Fruit fly (Drosophila melanogaster) whole organism, embryonic: ENCODE measurements around the gene CG42271.

ENCODE experiments used
- ATbp ChIP-seq: fragments of 200-800 bp; sonication (Bioruptor generic); optimal IDR thresholded peaks from 2 replicates; lab custom pipeline; 2017; ENCODE audit warnings: missing biosample characterization, mild to moderate bottlenecking, missing genetic modification characterization, missing genetic modification reagents
- B-H2 ChIP-seq: fragments of 200-800 bp; sonication (Bioruptor generic); optimal IDR thresholded peaks from 2 replicates; lab custom pipeline; 2018; ENCODE audit warnings: missing biosample characterization, mild to moderate bottlenecking, missing genetic modification characterization
- CG10267 ChIP-seq: fragments of 200-800 bp; sonication (Bioruptor generic); optimal IDR thresholded peaks from 2 replicates; lab custom pipeline; 2018; ENCODE audit warnings: missing biosample characterization, mild to moderate bottlenecking, missing genetic modification characterization, moderate library complexity
- CG13424 ChIP-seq: fragments of 200-800 bp; sonication (Bioruptor generic); optimal IDR thresholded peaks from 2 replicates; lab custom pipeline; 2019; ENCODE audit warnings: missing biosample characterization, mild to moderate bottlenecking, missing genetic modification characterization, moderate library complexity
- CG13894 ChIP-seq: fragments of 200-800 bp; sonication (Bioruptor generic); optimal IDR thresholded peaks from 3 replicates; lab custom pipeline; 2018; ENCODE audit warnings: missing biosample characterization, mild to moderate bottlenecking, missing genetic modification characterization, moderate library complexity
- CG14710 ChIP-seq: fragments of 200-800 bp; sonication (Bioruptor generic); optimal IDR thresholded peaks from 3 replicates; lab custom pipeline; 2019; ENCODE audit warnings: missing biosample characterization, mild to moderate bottlenecking, missing genetic modification characterization, moderate library complexity
- CG2875 ChIP-seq: fragments of 200-800 bp; sonication (Bioruptor generic); optimal IDR thresholded peaks from 2 replicates; lab custom pipeline; 2017; ENCODE audit warnings: missing biosample characterization, mild to moderate bottlenecking, missing genetic modification characterization, missing genetic modification reagents
- CG30403 ChIP-seq: fragments of 200-800 bp; sonication (Bioruptor generic); optimal IDR thresholded peaks from 3 replicates; lab custom pipeline; 2016; ENCODE audit warnings: missing biosample characterization, missing genetic modification characterization
- CG42726 ChIP-seq: fragments of 200-800 bp; sonication (Bioruptor generic); IDR thresholded peaks from 2 replicates; pipeline ENCODE4 v1.3.6; 2022; ENCODE audit warnings: missing biosample characterization, missing genetic modification characterization; ENCODE audit not compliant: partially characterized antibody
- CG4617 ChIP-seq: fragments of 200-800 bp; sonication (Bioruptor generic); optimal IDR thresholded peaks from 3 replicates; lab custom pipeline; 2016; ENCODE audit warnings: missing biosample characterization, missing genetic modification characterization, borderline replicate concordance
- CG5180 ChIP-seq: fragments of 200-800 bp; sonication (Bioruptor generic); optimal IDR thresholded peaks from 3 replicates; lab custom pipeline; 2017; ENCODE audit warnings: missing biosample characterization, missing genetic modification characterization, mild to moderate bottlenecking, moderate library complexity, missing genetic modification reagents
- CG7963 ChIP-seq: fragments of 200-800 bp; sonication (Bioruptor generic); IDR thresholded peaks from 3 replicates; pipeline ENCODE4 v1.3.6; 2022; ENCODE audit warnings: missing biosample characterization, missing genetic modification characterization; ENCODE audit not compliant: partially characterized antibody
- CG9215 ChIP-seq: fragments of 200-800 bp; sonication (Bioruptor generic); IDR thresholded peaks from 2 replicates; pipeline ENCODE4 v1.3.6; 2022; ENCODE audit warnings: missing biosample characterization, missing genetic modification characterization
- CHES-1-like ChIP-seq: fragments of 200-800 bp; sonication (Bioruptor generic); optimal IDR thresholded peaks from 2 replicates; lab custom pipeline; 2016; ENCODE audit warnings: missing biosample characterization, missing genetic modification characterization
- D19B ChIP-seq: fragments of 200-800 bp; sonication (Bioruptor generic); optimal IDR thresholded peaks from 2 replicates; lab custom pipeline; 2017; ENCODE audit warnings: missing biosample characterization, mild to moderate bottlenecking, missing genetic modification characterization
- Deaf1 ChIP-seq: fragments of 200-800 bp; optimal IDR thresholded peaks from 3 replicates; lab custom pipeline; 2019; ENCODE audit warnings: missing biosample characterization, mild to moderate bottlenecking, missing genetic modification characterization, moderate library complexity
- H15 ChIP-seq: fragments of 200-800 bp; sonication (Bioruptor generic); IDR thresholded peaks from 3 replicates; pipeline ENCODE4 v1.3.6; 2022; ENCODE audit warnings: missing biosample characterization, missing genetic modification characterization
- Hand ChIP-seq: fragments of 200-800 bp; sonication (Bioruptor generic); optimal IDR thresholded peaks from 2 replicates; lab custom pipeline; 2017; ENCODE audit warnings: mild to moderate bottlenecking, missing biosample characterization, missing genetic modification reagents, missing genetic modification characterization
- Hmx ChIP-seq: fragments of 200-800 bp; sonication (Bioruptor generic); optimal IDR thresholded peaks from 2 replicates; lab custom pipeline; 2016; ENCODE audit warnings: missing biosample characterization, missing genetic modification characterization
- Hr51 ChIP-seq, 2 experiments: fragments of 200-800 bp; sonication (Bioruptor generic); optimal IDR thresholded peaks; 2 replicates in 1 of 2; 3 replicates in 1 of 2; lab custom pipeline; 2016 to 2018; ENCODE audit warnings: missing biosample characterization in 2 of 2, missing genetic modification characterization in 2 of 2, mild to moderate bottlenecking in 1 of 2, moderate library complexity in 1 of 2
- NC2β ChIP-seq: fragments of 200-800 bp; sonication (Bioruptor generic); optimal IDR thresholded peaks from 2 replicates; lab custom pipeline; 2016; ENCODE audit warnings: missing biosample characterization, missing genetic modification characterization
- Opbp ChIP-seq: fragments of 200-800 bp; sonication (Bioruptor generic); IDR thresholded peaks from 3 replicates; pipeline ENCODE4 v1.3.6; 2022; ENCODE audit warnings: missing biosample characterization, missing genetic modification characterization; ENCODE audit not compliant: partially characterized antibody
- Optix ChIP-seq: fragments of 200-800 bp; sonication (Bioruptor generic); IDR thresholded peaks from 3 replicates; pipeline ENCODE4 v1.3.6; 2022; ENCODE audit warnings: missing biosample characterization, missing genetic modification characterization
- cato ChIP-seq: fragments of 200-800 bp; sonication (Bioruptor generic); optimal IDR thresholded peaks from 2 replicates; lab custom pipeline; 2016; ENCODE audit warnings: missing biosample characterization, missing genetic modification characterization, borderline replicate concordance
- ci ChIP-seq: fragments of 200-800 bp; sonication (Bioruptor generic); IDR thresholded peaks from 3 replicates; pipeline ENCODE4 v1.3.6; 2022; ENCODE audit warnings: missing biosample characterization, missing genetic modification characterization
- dm ChIP-seq: fragments of 200-800 bp; sonication (Bioruptor generic); optimal IDR thresholded peaks from 3 replicates; lab custom pipeline; 2016; ENCODE audit warnings: missing biosample characterization, missing genetic modification characterization
- dmrt99B ChIP-seq: fragments of 200-800 bp; sonication (Bioruptor generic); optimal IDR thresholded peaks from 2 replicates; lab custom pipeline; 2018; ENCODE audit warnings: missing biosample characterization, mild to moderate bottlenecking, missing genetic modification characterization, moderate library complexity
- ewg ChIP-seq: fragments of 200-800 bp; sonication (Bioruptor generic); optimal IDR thresholded peaks from 3 replicates; lab custom pipeline; 2017; ENCODE audit warnings: mild to moderate bottlenecking, missing biosample characterization, missing genetic modification reagents, missing genetic modification characterization
- hkb ChIP-seq, 2 experiments: fragments of 200-800 bp in 1 of 2; fragments of >200 bp in 1 of 2; sonication (Bioruptor generic) in 1 of 2; IDR thresholded peaks in 1 of 2; optimal IDR thresholded peaks in 1 of 2; 2 replicates each; pipeline versions ENCODE4 v1.3.6 to Lab custom; 2017 to 2022; ENCODE audit warnings: missing biosample characterization in 1 of 2, missing genetic modification characterization in 1 of 2
- knrl ChIP-seq: fragments of 200-800 bp; sonication (Bioruptor generic); IDR thresholded peaks from 3 replicates; pipeline ENCODE4 v1.3.6; 2022; ENCODE audit warnings: missing biosample characterization, missing genetic modification characterization; ENCODE audit not compliant: partially characterized antibody
- lab ChIP-seq: fragments of 200-800 bp; sonication (Bioruptor generic); optimal IDR thresholded peaks from 3 replicates; lab custom pipeline; 2017; ENCODE audit warnings: missing biosample characterization, missing genetic modification characterization, mild to moderate bottlenecking, moderate library complexity, missing genetic modification reagents
- pfk ChIP-seq: fragments of 200-800 bp; sonication (Bioruptor generic); optimal IDR thresholded peaks from 2 replicates; lab custom pipeline; 2018; ENCODE audit warnings: missing biosample characterization, mild to moderate bottlenecking, missing genetic modification characterization, moderate library complexity
- ranshi ChIP-seq: fragments of 200-800 bp; sonication (Bioruptor generic); IDR thresholded peaks from 2 replicates; pipeline ENCODE4 v1.3.6; 2022; ENCODE audit warnings: missing biosample characterization, missing genetic modification characterization
- salm ChIP-seq: fragments of 200-800 bp; sonication (Bioruptor generic); optimal IDR thresholded peaks from 2 replicates; lab custom pipeline; 2018; ENCODE audit warnings: missing biosample characterization, mild to moderate bottlenecking, missing genetic modification characterization
- sc ChIP-seq, 3 experiments: fragments of >200 bp in 2 of 3; fragments of 200-800 bp in 1 of 3; sonication (Bioruptor generic) in 1 of 3; optimal IDR thresholded peaks; 2 replicates in 2 of 3; 3 replicates in 1 of 3; lab custom pipeline; 2017; ENCODE audit warnings: mild to moderate bottlenecking in 1 of 3, missing biosample characterization in 1 of 3, missing genetic modification characterization in 1 of 3, missing genetic modification reagents in 1 of 3
- sens ChIP-seq: fragments of 200-800 bp; sonication (Bioruptor generic); peaks from one replicate; lab custom pipeline; 2016; ENCODE audit warnings: missing biosample characterization, missing genetic modification characterization
- sr ChIP-seq: fragments of 200-800 bp; sonication (Bioruptor generic); IDR thresholded peaks from 3 replicates; pipeline ENCODE4 v1.3.6; 2022; ENCODE audit warnings: missing biosample characterization, missing genetic modification characterization
- stwl ChIP-seq: fragments of 200-800 bp; sonication (Bioruptor generic); optimal IDR thresholded peaks from 3 replicates; lab custom pipeline; 2018; ENCODE audit warnings: missing biosample characterization, mild to moderate bottlenecking, missing genetic modification characterization, moderate library complexity
- trem ChIP-seq: fragments of 200-800 bp; optimal IDR thresholded peaks from 3 replicates; lab custom pipeline; 2019; ENCODE audit warnings: missing biosample characterization, mild to moderate bottlenecking, missing genetic modification characterization, moderate library complexity
- trh ChIP-seq: fragments of 200-800 bp; sonication (Bioruptor generic); optimal IDR thresholded peaks from 2 replicates; lab custom pipeline; 2016; ENCODE audit warnings: missing biosample characterization, missing genetic modification characterization
- tx ChIP-seq: fragments of 200-800 bp; sonication (Bioruptor generic); optimal IDR thresholded peaks from 2 replicates; lab custom pipeline; 2016; ENCODE audit warnings: missing biosample characterization, missing genetic modification characterization
- vvl ChIP-seq: fragments of 200-800 bp; sonication (Bioruptor generic); IDR thresholded peaks from 2 replicates; pipeline ENCODE4 v1.3.6; 2022; ENCODE audit warnings: missing biosample characterization, missing genetic modification characterization
- zen ChIP-seq: fragments of 200-800 bp; sonication (Bioruptor generic); optimal IDR thresholded peaks from 3 replicates; lab custom pipeline; 2018; ENCODE audit warnings: missing biosample characterization, mild to moderate bottlenecking, missing genetic modification characterization, moderate library complexity

Gene CG42271

DNA sequence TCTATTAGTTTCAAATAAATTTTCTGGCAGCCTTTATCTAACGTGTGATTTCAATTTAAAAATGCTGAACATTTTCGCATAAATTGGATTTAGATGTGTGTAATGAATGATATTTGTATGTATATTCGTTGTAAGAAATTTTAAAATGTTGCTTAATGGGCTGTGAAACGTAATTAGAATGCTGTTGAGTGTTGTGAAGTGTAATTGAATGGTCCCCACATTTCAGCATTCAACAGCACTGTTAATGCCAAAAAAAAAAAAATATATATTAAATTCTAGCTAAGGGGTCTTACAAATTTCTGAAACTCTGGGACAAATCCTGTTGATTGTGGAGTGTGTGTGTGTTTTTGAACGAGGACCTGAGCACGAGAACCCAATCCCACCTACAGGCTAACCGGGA is 31.3 kb upstream of the CG42271 start:
- TF ChIP-seq sens (peak; percentile 30), dm (GFP tag; lab: Kevin White, UChicago) (no peak), stwl (peak; percentile 97), B-H2 (GFP tag; lab: Kevin White, UChicago) (no peak), CG10267 (tag; lab: Kevin White, UChicago) (peak; percentile 61)
- TF ChIP-seq, all 482 proteins: peak for 3

dm6 chrX:14260863-14261262 is 27.0 kb upstream of the CG42271 start, which contains the start of the genes CG46317 and Tat:
Gene CG46317, plus strand, starts transcription at chrX:14261223.
Gene Tat, plus strand, starts transcription at chrX:14261223.
- TF ChIP-seq CG13894, result peak; percentile 95
- TF ChIP-seq Hand (GFP tag; lab: Kevin White, UChicago), result no peak
- TF ChIP-seq Deaf1, result peak; percentile 52
- TF ChIP-seq, all 482 proteins: peak for 2

DNA sequence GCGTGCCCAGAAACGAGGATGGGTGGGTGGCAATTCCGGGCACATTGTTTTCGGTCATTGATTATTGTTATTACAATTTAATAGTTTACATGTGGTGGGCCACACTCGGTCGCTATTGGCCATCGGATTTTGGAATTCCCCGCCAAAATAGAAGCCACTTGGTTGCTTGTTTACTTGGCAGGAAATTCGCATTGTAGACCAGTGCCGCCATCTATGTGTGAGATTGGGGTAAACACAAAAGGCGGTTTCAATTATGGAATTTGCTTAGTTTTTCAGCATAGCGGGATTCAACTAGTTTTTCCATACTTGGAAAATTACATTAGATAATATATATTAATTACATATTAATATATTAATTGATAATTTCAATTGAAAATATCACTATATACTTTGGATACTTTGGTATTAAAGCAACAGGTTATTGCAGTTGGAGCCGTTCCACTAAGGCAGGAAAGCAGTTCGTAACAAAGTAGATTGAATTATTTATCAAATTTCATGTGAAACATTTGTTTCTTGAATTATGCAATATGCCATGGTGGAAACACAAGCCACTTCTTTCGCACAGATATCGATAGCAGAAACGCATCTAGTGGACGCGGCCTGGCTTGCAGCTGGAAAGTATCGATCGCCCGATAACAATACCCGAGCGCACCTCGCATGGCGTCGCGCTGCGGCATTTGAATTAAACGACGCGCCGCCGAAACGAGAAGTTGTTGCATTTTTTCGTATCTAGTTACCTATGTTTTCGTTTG is 13.3 kb upstream of the CG42271 start, which contains the start of gene mud:
TSS of gene mud (plus strand) at position 698 of the 752 bp plus-strand sequence.
- peak; percentile 5 for TF ChIP-seq ewg (GFP tag; lab: Kevin White, UChicago)
- TF ChIP-seq ci (GFP tag; lab: Robert Waterston, UW), result no peak
- TF ChIP-seq CG5180 (GFP tag; lab: Kevin White, UChicago), result no peak
- TF ChIP-seq Opbp (GFP tag; lab: Robert Waterston, UW), result peak; percentile 69; the same call in 2 of the 3 replicates
- TF ChIP-seq CG30403 (GFP tag; lab: Kevin White, UChicago), result peak; percentile 35
- TF ChIP-seq zen (tag; lab: Kevin White, UChicago), result peak; percentile 19
- TF ChIP-seq CG2875 (GFP tag; lab: Kevin White, UChicago), result no peak
- TF ChIP-seq NC2β, result no peak
- TF ChIP-seq CG9215, result no peak
- TF ChIP-seq vvl, result no peak
- peak; percentile 4 for TF ChIP-seq ATbp (GFP tag; lab: Kevin White, UChicago)
- TF ChIP-seq CG7963, result peak; percentile 56; the same call in 2 of the 3 replicates
- peak; percentile 81 for TF ChIP-seq knrl (GFP tag; lab: Robert Waterston, UW)
- TF ChIP-seq salm (tag; lab: Kevin White, UChicago), result no peak
- no peak for TF ChIP-seq hkb (optimal IDR thresholded peaks at IDR 0.05; lab: Kevin White, UChicago)
- no peak for TF ChIP-seq hkb (GFP tag; IDR thresholded peaks at IDR 0.05; lab: Robert Waterston, UW)
- TF ChIP-seq CHES-1-like, result no peak
- TF ChIP-seq Optix (GFP tag; lab: Robert Waterston, UW), result no peak; the same call in 2 of the 3 replicates
- no peak for TF ChIP-seq Hmx (GFP tag; lab: Kevin White, UChicago)
- TF ChIP-seq CG14710, result peak; percentile 71
- TF ChIP-seq Hr51 (GFP tag; optimal IDR thresholded peaks at IDR 0.05; lab: Kevin White, UChicago), result peak in 1 of 2 experiments; percentile 6
- TF ChIP-seq H15 (GFP tag; lab: Robert Waterston, UW), result no peak
- TF ChIP-seq dmrt99B (tag; lab: Kevin White, UChicago), result no peak
- TF ChIP-seq tx (GFP tag; lab: Kevin White, UChicago), result no peak
- TF ChIP-seq pfk (GFP tag; lab: Kevin White, UChicago), result no peak
- TF ChIP-seq sc (optimal IDR thresholded peaks at IDR 0.05; lab: Kevin White, UChicago), result no peak
- peak; percentile 5 for TF ChIP-seq sc (GFP tag; optimal IDR thresholded peaks at IDR 0.05; lab: Kevin White, UChicago)
- TF ChIP-seq trh (GFP tag; lab: Kevin White, UChicago), result no peak
- TF ChIP-seq CG13424 (tag; lab: Kevin White, UChicago), result peak; percentile 10
- peak; percentile 68 for TF ChIP-seq CG42726 (GFP tag; lab: Robert Waterston, UW)
- TF ChIP-seq sr (GFP tag; lab: Robert Waterston, UW), result no peak
- no peak for TF ChIP-seq CG4617
- TF ChIP-seq cato (GFP tag; lab: Kevin White, UChicago), result peak; percentile 19
- TF ChIP-seq ranshi, result peak; percentile 7; the same call in 1 of the 2 replicates
- TF ChIP-seq lab, result peak; percentile 4
- peak; percentile 66 for TF ChIP-seq trem
- TF ChIP-seq D19B (GFP tag; lab: Kevin White, UChicago), result no peak
